Worm (Caenorhabditis elegans): ENCODE data around the gene B0238.12.

DNA sequence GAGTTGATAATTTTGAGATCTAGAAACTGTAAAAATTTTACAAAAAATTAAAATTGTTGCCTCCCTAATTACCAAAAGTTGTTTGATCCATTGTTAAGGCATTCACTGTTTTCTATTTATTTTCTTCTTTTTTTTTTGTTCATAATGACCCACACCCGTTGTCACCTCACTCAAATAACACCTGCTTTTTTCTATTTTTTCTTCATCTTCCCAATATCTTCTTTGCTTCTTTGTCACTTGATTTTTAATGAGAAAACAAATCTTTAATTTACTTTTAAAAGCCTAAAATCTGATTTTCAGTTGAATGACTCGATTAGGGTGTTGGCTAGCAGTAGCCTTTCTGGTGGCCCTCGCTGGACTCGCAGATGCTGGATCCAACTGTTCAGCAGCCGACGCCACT, 37.7 kb downstream of the B0238.12 start, which contains the start of gene ncx-2:
- TF ChIP-seq unc-130 (GFP tag; optimal IDR thresholded peaks at IDR 0.05) (no peak), Y67H2A.10 (GFP tag; conservative IDR thresholded peaks at IDR 0.05) (no peak)
